Worm (Caenorhabditis elegans) whole organism, young adult: ENCODE results near the gene lsm-1.

Experiments used
- B0019.2 ChIP-seq: fragments of 200-800 bp; sonication (Bioruptor generic); conservative IDR thresholded peaks from 2 replicates; pipeline ENCODE4 v1.3.6; 2022; ENCODE audit warnings: missing genetic modification reagents, missing genetic modification characterization, missing compliant biosample characterization
- B0261.1 ChIP-seq: sonication (generic microtip); optimal IDR thresholded peaks from 2 replicates; lab custom pipeline; 2016; ENCODE audit warnings: mild to moderate bottlenecking, missing genetic modification characterization, moderate library complexity, missing compliant biosample characterization
- C17E4.6 ChIP-seq: fragments of 200-800 bp; sonication (Bioruptor generic); IDR thresholded peaks from 2 replicates; pipeline ENCODE4 v1.3.6; 2022; ENCODE audit warnings: missing genetic modification reagents, missing genetic modification characterization, missing compliant biosample characterization
- D2030.7 ChIP-seq: fragments of 200-800 bp; sonication (Bioruptor generic); IDR thresholded peaks from 2 replicates; pipeline ENCODE4 v1.3.6; 2022; ENCODE audit warnings: missing genetic modification reagents, missing genetic modification characterization, missing compliant biosample characterization
- F33H1.4 ChIP-seq: fragments of 200-800 bp; sonication (Bioruptor generic); IDR thresholded peaks from 2 replicates; pipeline ENCODE4 v1.3.6; 2022; ENCODE audit warnings: missing genetic modification reagents, missing genetic modification characterization, missing compliant biosample characterization
- F57C9.4 ChIP-seq: sonication (generic microtip); optimal IDR thresholded peaks from 2 replicates; lab custom pipeline; 2017; ENCODE audit warnings: mild to moderate bottlenecking, missing genetic modification characterization, missing compliant biosample characterization
- K12H6.12 ChIP-seq: fragments of 200-800 bp; sonication (Bioruptor generic); optimal IDR thresholded peaks from 2 replicates; lab custom pipeline; 2018; ENCODE audit warnings: mild to moderate bottlenecking, missing genetic modification characterization, missing compliant biosample characterization
- T26A5.8 ChIP-seq: sonication (generic microtip); optimal IDR thresholded peaks from 2 replicates; lab custom pipeline; 2016; ENCODE audit warnings: missing genetic modification characterization, missing compliant biosample characterization
- Y67H2A.10 ChIP-seq: fragments of 200-800 bp; sonication (Bioruptor generic); conservative IDR thresholded peaks from 2 replicates; pipeline ENCODE4 v1.3.6; 2022; ENCODE audit warnings: missing genetic modification reagents, missing genetic modification characterization, missing compliant biosample characterization
- Y79H2A.3 ChIP-seq: fragments of 200-800 bp; sonication (Bioruptor generic); conservative IDR thresholded peaks from 2 replicates; pipeline ENCODE4 v1.3.6; 2022; ENCODE audit warnings: missing genetic modification reagents, missing genetic modification characterization, missing compliant biosample characterization
- ZK185.1 ChIP-seq: sonication (generic microtip); optimal IDR thresholded peaks from 2 replicates; lab custom pipeline; 2016; ENCODE audit warnings: mild to moderate bottlenecking, missing genetic modification characterization, missing compliant biosample characterization; ENCODE audit not compliant: poor library complexity, severe bottlenecking
- ama-1 ChIP-seq, 3 experiments: fragments of 150-350 bp in 1 of 3; sonication (generic microtip) in 2 of 3; optimal IDR thresholded peaks; 2 replicates each; lab custom pipeline; 2014 to 2018; ENCODE audit warnings: missing biosample characterization in 2 of 3, missing genetic modification characterization in 2 of 3, missing genetic modification reagents in 2 of 3
- atf-7 ChIP-seq: sonication (generic microtip); optimal IDR thresholded peaks from 2 replicates; lab custom pipeline; 2017; ENCODE audit warnings: mild to moderate bottlenecking, missing genetic modification characterization, missing compliant biosample characterization
- athp-1 ChIP-seq: sonication (generic microtip); optimal IDR thresholded peaks from 2 replicates; lab custom pipeline; 2017; ENCODE audit warnings: mild to moderate bottlenecking, missing genetic modification characterization, missing compliant biosample characterization
- attf-3 ChIP-seq: fragments of 200-800 bp; sonication (Bioruptor generic); conservative IDR thresholded peaks from 2 replicates; pipeline ENCODE4 v1.3.6; 2022; ENCODE audit warnings: missing genetic modification reagents, missing genetic modification characterization, missing compliant biosample characterization
- attf-5 ChIP-seq: fragments of 200-800 bp; sonication (Bioruptor generic); optimal IDR thresholded peaks from 2 replicates; lab custom pipeline; 2018; ENCODE audit warnings: mild to moderate bottlenecking, missing genetic modification characterization, missing compliant biosample characterization
- attf-6 ChIP-seq: fragments of 200-800 bp; sonication (Bioruptor generic); IDR thresholded peaks from 2 replicates; pipeline ENCODE4 v1.3.6; 2022; ENCODE audit warnings: missing genetic modification reagents, missing genetic modification characterization, missing compliant biosample characterization
- bed-1 ChIP-seq: fragments of 200-800 bp; sonication (Bioruptor generic); IDR thresholded peaks from 2 replicates; pipeline ENCODE4 v1.3.6; 2022; ENCODE audit warnings: missing genetic modification reagents, missing genetic modification characterization, missing compliant biosample characterization
- ccch-3 ChIP-seq: fragments of 200-800 bp; sonication (Bioruptor generic); optimal IDR thresholded peaks from 2 replicates; lab custom pipeline; 2018; ENCODE audit warnings: mild to moderate bottlenecking, missing genetic modification characterization, missing compliant biosample characterization
- ceh-100 ChIP-seq: fragments of 200-800 bp; sonication (Bioruptor generic); IDR thresholded peaks from 2 replicates; pipeline ENCODE4 v1.3.6; 2022; ENCODE audit warnings: missing genetic modification reagents, missing genetic modification characterization, missing compliant biosample characterization
- ceh-27 ChIP-seq: fragments of 200-800 bp; sonication (Bioruptor generic); optimal IDR thresholded peaks from 2 replicates; lab custom pipeline; 2018; ENCODE audit warnings: mild to moderate bottlenecking, missing genetic modification characterization, moderate library complexity, missing compliant biosample characterization
- ceh-79 ChIP-seq: sonication (generic microtip); optimal IDR thresholded peaks from 2 replicates; lab custom pipeline; 2017; ENCODE audit warnings: mild to moderate bottlenecking, missing genetic modification characterization, missing compliant biosample characterization
- ceh-91 ChIP-seq: fragments of 200-800 bp; sonication (Bioruptor generic); IDR thresholded peaks from 2 replicates; pipeline ENCODE4 v1.3.6; 2022; ENCODE audit warnings: missing genetic modification reagents, missing genetic modification characterization, missing compliant biosample characterization
- dpff-1 ChIP-seq: sonication (generic microtip); optimal IDR thresholded peaks from 2 replicates; lab custom pipeline; 2017; ENCODE audit warnings: mild to moderate bottlenecking, missing genetic modification characterization, missing compliant biosample characterization
- dpl-1 ChIP-seq: fragments of 150-350 bp; optimal IDR thresholded peaks from 2 replicates; lab custom pipeline; 2014; ENCODE audit warnings: missing biosample characterization, missing genetic modification reagents, missing genetic modification characterization
- efl-1 ChIP-seq: fragments of 150-350 bp; optimal IDR thresholded peaks from 2 replicates; lab custom pipeline; 2014; ENCODE audit warnings: missing biosample characterization, missing genetic modification reagents, missing genetic modification characterization
- ekl-4 ChIP-seq: fragments of 200-800 bp; sonication (Bioruptor generic); IDR thresholded peaks from 2 replicates; pipeline ENCODE4 v1.3.6; 2022; ENCODE audit warnings: missing genetic modification reagents, missing genetic modification characterization, missing compliant biosample characterization
- ets-4 ChIP-seq: fragments of 200-800 bp; sonication (Bioruptor generic); optimal IDR thresholded peaks from 2 replicates; lab custom pipeline; 2018; ENCODE audit warnings: mild to moderate bottlenecking, missing genetic modification characterization, missing compliant biosample characterization
- hlh-12 ChIP-seq: sonication (generic microtip); optimal IDR thresholded peaks from 2 replicates; lab custom pipeline; 2016; ENCODE audit warnings: missing genetic modification characterization, missing compliant biosample characterization
- hlh-26 ChIP-seq: fragments of 200-800 bp; sonication (Bioruptor generic); conservative IDR thresholded peaks from 2 replicates; pipeline ENCODE4 v1.3.6; 2022; ENCODE audit warnings: missing genetic modification reagents, missing genetic modification characterization, missing compliant biosample characterization
- madf-10 ChIP-seq: sonication (generic microtip); optimal IDR thresholded peaks from 2 replicates; lab custom pipeline; 2016; ENCODE audit warnings: mild to moderate bottlenecking, missing genetic modification characterization, missing compliant biosample characterization
- madf-3 ChIP-seq: fragments of 200-800 bp; sonication (Bioruptor generic); IDR thresholded peaks from 2 replicates; pipeline ENCODE4 v1.3.6; 2022; ENCODE audit warnings: missing genetic modification reagents, missing genetic modification characterization, missing compliant biosample characterization
- madf-8 ChIP-seq: fragments of 200-800 bp; sonication (Bioruptor generic); conservative IDR thresholded peaks from 2 replicates; pipeline ENCODE4 v1.3.6; 2022; ENCODE audit warnings: missing genetic modification reagents, missing genetic modification characterization, missing compliant biosample characterization
- mcd-1 ChIP-seq: fragments of 200-800 bp; sonication (Bioruptor generic); IDR thresholded peaks from 2 replicates; pipeline ENCODE4 v1.3.6; 2022; ENCODE audit warnings: missing genetic modification reagents, missing genetic modification characterization, missing compliant biosample characterization
- mxl-1 ChIP-seq: sonication (generic microtip); optimal IDR thresholded peaks from 2 replicates; lab custom pipeline; 2016; ENCODE audit warnings: missing genetic modification characterization, missing compliant biosample characterization
- nfyb-1 ChIP-seq: fragments of 200-800 bp; sonication (Bioruptor generic); IDR thresholded peaks from 2 replicates; pipeline ENCODE4 v1.3.6; 2022; ENCODE audit warnings: missing genetic modification reagents, missing genetic modification characterization, missing compliant biosample characterization
- nhr-120 ChIP-seq: fragments of 200-800 bp; sonication (Bioruptor generic); IDR thresholded peaks from 2 replicates; pipeline ENCODE4 v1.3.6; 2022; ENCODE audit warnings: missing genetic modification characterization, missing compliant biosample characterization
- nhr-179 ChIP-seq: sonication (generic microtip); optimal IDR thresholded peaks from 2 replicates; lab custom pipeline; 2016; ENCODE audit warnings: mild to moderate bottlenecking, missing genetic modification characterization, missing compliant biosample characterization
- pbrm-1 ChIP-seq: fragments of 200-800 bp; sonication (Bioruptor generic); IDR thresholded peaks from 2 replicates; pipeline ENCODE4 v1.3.6; 2022; ENCODE audit warnings: missing genetic modification reagents, missing genetic modification characterization, missing compliant biosample characterization
- rec-8 ChIP-seq, 2 experiments: sonication (generic microtip); optimal IDR thresholded peaks; 2 replicates each; lab custom pipeline; 2016; ENCODE audit warnings: mild to moderate bottlenecking in 2 of 2, missing genetic modification characterization in 2 of 2, missing genetic modification reagents in 2 of 2, missing genotype in 2 of 2, missing biosample characterization in 1 of 2, missing compliant biosample characterization in 1 of 2, moderate library complexity in 1 of 2
- xnd-1 ChIP-seq: sonication (generic microtip); optimal IDR thresholded peaks from 2 replicates; lab custom pipeline; 2016; ENCODE audit warnings: missing genotype, missing genetic modification reagents, missing genetic modification characterization, missing compliant biosample characterization
- ztf-18 ChIP-seq: sonication (generic microtip); optimal IDR thresholded peaks from 2 replicates; lab custom pipeline; 2016; ENCODE audit warnings: missing genotype, mild to moderate bottlenecking, missing genetic modification characterization, missing compliant biosample characterization
- ztf-22 ChIP-seq: fragments of 200-800 bp; sonication (Bioruptor generic); optimal IDR thresholded peaks from 2 replicates; lab custom pipeline; 2018; ENCODE audit warnings: mild to moderate bottlenecking, missing genetic modification characterization, moderate library complexity, missing compliant biosample characterization
- ztf-28 ChIP-seq: fragments of 200-800 bp; sonication (Bioruptor generic); IDR thresholded peaks from 2 replicates; pipeline ENCODE4 v1.3.6; 2022; ENCODE audit warnings: missing genetic modification reagents, missing genetic modification characterization, missing compliant biosample characterization
- ztf-3 ChIP-seq: fragments of 200-800 bp; sonication (Bioruptor generic); optimal IDR thresholded peaks from 2 replicates; lab custom pipeline; 2018; ENCODE audit warnings: mild to moderate bottlenecking, missing genetic modification characterization, missing compliant biosample characterization

The lsm-1 gene

ce11 chrII:11126312-11127000, at the start of gene lsm-1, which contains the start of gene rps-9 (continued):
- TF ChIP-seq ets-4 (no peak), nhr-120 (no peak), nhr-179 (tag; lab: Kevin White, UChicago) (no peak), attf-6 (GFP tag; lab: Robert Waterston, UW) (no peak), athp-1 (no peak), T26A5.8 (no peak), bed-1 (GFP tag; lab: Robert Waterston, UW) (no peak), F33H1.4 (GFP tag; lab: Robert Waterston, UW) (peak; percentile 94), ztf-18 (tag; lab: Kevin White, UChicago) (no peak), madf-8 (GFP tag; lab: Robert Waterston, UW) (0 out of 2 replicates have a peak, but pooled peaks have one; percentile 19), Y67H2A.10 (GFP tag; lab: Robert Waterston, UW) (no peak), pbrm-1 (peak; percentile 6; the same call in 1 of the 2 replicates), ceh-79 (tag; lab: Kevin White, UChicago) (no peak), K12H6.12 (tag; lab: Kevin White, UChicago) (no peak), madf-3 (GFP tag; lab: Robert Waterston, UW) (0 out of 2 replicates have a peak, but pooled peaks have one; percentile 28), ekl-4 (GFP tag; lab: Robert Waterston, UW) (no peak), nfyb-1 (no peak), ceh-27 (GFP tag; lab: Kevin White, UChicago) (no peak), hlh-12 (no peak), ztf-28 (no peak), ceh-91 (GFP tag; lab: Robert Waterston, UW) (peak; percentile 70), ZK185.1 (tag; lab: Kevin White, UChicago) (peak; percentile 41), attf-5 (GFP tag; lab: Kevin White, UChicago) (peak; percentile 42), efl-1 (peak; percentile 46)

DNA sequence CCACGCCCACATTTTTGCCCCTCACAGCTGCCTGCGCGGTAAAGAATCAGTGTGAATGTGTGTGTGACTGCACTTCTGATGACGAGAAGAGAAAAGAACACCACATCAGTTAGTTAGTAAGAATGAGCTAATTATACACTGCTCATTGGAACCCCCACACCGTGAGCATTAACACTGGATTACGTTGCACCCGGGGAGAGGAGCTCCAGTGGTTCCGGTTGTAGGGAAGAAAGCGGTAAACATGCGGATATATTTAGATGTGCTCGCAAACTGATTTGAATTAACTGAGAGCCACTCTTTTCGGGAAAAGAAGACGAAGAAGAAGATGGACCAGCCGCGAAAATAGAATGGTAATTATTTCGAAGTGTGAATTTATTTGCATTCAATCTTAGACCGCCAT, 40.0 kb upstream of the lsm-1 start:
- TF ChIP-seq madf-10 (tag; lab: Kevin White, UChicago) = no peak
- no peak for TF ChIP-seq ceh-100 (GFP tag; lab: Robert Waterston, UW)
- no peak for TF ChIP-seq ccch-3 (GFP tag; lab: Kevin White, UChicago)
- no peak for TF ChIP-seq atf-7 (tag; lab: Kevin White, UChicago)
- TF ChIP-seq dpl-1 = no peak
- TF ChIP-seq ztf-3 (GFP tag; lab: Kevin White, UChicago) = no peak
- no peak for TF ChIP-seq dpff-1 (tag; lab: Kevin White, UChicago)
- TF ChIP-seq B0261.1 (tag; lab: Kevin White, UChicago) = no peak
- no peak for TF ChIP-seq F57C9.4 (tag; lab: Kevin White, UChicago)
- TF ChIP-seq rec-8 (tag; optimal IDR thresholded peaks at IDR 0.05; lab: Kevin White, UChicago) = no peak
- no peak for TF ChIP-seq ekl-4 (GFP tag; lab: Robert Waterston, UW)
- no peak for TF ChIP-seq ztf-28
- no peak for TF ChIP-seq madf-8 (GFP tag; lab: Robert Waterston, UW)
- no peak for TF ChIP-seq athp-1
- no peak for TF ChIP-seq D2030.7 (GFP tag; lab: Robert Waterston, UW)
- no peak for TF ChIP-seq mxl-1 (tag; lab: Kevin White, UChicago)

DNA sequence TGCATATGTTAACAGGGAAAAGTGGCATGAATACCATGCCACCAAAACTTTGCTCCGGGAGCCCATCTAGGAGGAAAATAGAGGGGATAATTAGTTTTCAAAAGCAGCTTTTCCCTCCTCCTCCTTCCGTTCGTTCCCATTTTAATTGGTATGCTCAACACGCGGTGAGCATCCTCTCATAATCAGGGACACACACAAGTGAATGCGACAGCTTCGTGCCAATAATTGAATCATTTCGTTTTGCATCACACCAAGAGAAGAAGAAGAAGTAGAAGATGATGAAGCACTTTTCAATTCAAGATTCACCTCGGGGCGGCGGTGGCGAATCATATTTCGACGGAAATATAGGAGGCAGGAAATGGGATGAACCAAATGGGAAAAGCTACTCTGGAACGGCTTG, 38.6 kb upstream of the lsm-1 start:
- no peak for TF ChIP-seq C17E4.6 (GFP tag; lab: Robert Waterston, UW)
- TF ChIP-seq nfyb-1 = no peak
- no peak for TF ChIP-seq K12H6.12 (tag; lab: Kevin White, UChicago)
- TF ChIP-seq mcd-1 (GFP tag; lab: Robert Waterston, UW) = no peak
- no peak for TF ChIP-seq ceh-79 (tag; lab: Kevin White, UChicago)
- TF ChIP-seq ama-1 (optimal IDR thresholded peaks at IDR 0.05; lab: Kevin White, UChicago) = no peak
- TF ChIP-seq ama-1 (GFP tag; optimal IDR thresholded peaks at IDR 0.05; lab: Kevin White, UChicago) = no peak
- no peak for TF ChIP-seq B0019.2 (GFP tag; lab: Robert Waterston, UW)
- no peak for TF ChIP-seq ztf-22 (GFP tag; lab: Kevin White, UChicago)
- TF ChIP-seq dpl-1 = no peak
- TF ChIP-seq Y79H2A.3 (GFP tag; lab: Robert Waterston, UW) = no peak
- no peak for TF ChIP-seq hlh-26 (GFP tag; lab: Robert Waterston, UW)
- TF ChIP-seq dpff-1 (tag; lab: Kevin White, UChicago) = no peak
- TF ChIP-seq xnd-1 (tag; lab: Kevin White, UChicago) = no peak
- no peak for TF ChIP-seq ztf-18 (tag; lab: Kevin White, UChicago)
- no peak for TF ChIP-seq ceh-91 (GFP tag; lab: Robert Waterston, UW)
- no peak for TF ChIP-seq attf-3 (GFP tag; lab: Robert Waterston, UW)
